Fruit fly (Drosophila melanogaster) whole organism, embryonic: Measurements from ENCODE around the gene PMP34.
A peak's percentile ranks its signal among the peaks of the same experiment; 100 is the strongest.

ENCODE experiments used
- ATbp ChIP-seq: fragments of 200-800 bp; sonication (Bioruptor generic); optimal IDR thresholded peaks from 2 replicates; lab custom pipeline; 2017; ENCODE audit warnings: missing biosample characterization, mild to moderate bottlenecking, missing genetic modification characterization, missing genetic modification reagents
- Asciz ChIP-seq: fragments of 200-800 bp; sonication (Bioruptor generic); optimal IDR thresholded peaks from 2 replicates; lab custom pipeline; 2017; ENCODE audit warnings: missing biosample characterization, mild to moderate bottlenecking, missing genetic modification characterization, missing genetic modification reagents
- CG11093 ChIP-seq: fragments of 200-800 bp; sonication (Bioruptor generic); IDR thresholded peaks from 3 replicates; pipeline ENCODE4 v1.3.6; 2022; ENCODE audit warnings: missing biosample characterization, missing genetic modification characterization
- CG12071 ChIP-seq: fragments of 200-800 bp; sonication (Bioruptor generic); optimal IDR thresholded peaks from 3 replicates; lab custom pipeline; 2018; ENCODE audit warnings: missing biosample characterization, mild to moderate bottlenecking, missing genetic modification characterization
- CG14710 ChIP-seq: fragments of 200-800 bp; sonication (Bioruptor generic); optimal IDR thresholded peaks from 3 replicates; lab custom pipeline; 2019; ENCODE audit warnings: missing biosample characterization, mild to moderate bottlenecking, missing genetic modification characterization, moderate library complexity
- CG1602 ChIP-seq: fragments of 200-800 bp; sonication (Bioruptor generic); optimal IDR thresholded peaks from 3 replicates; lab custom pipeline; 2016; ENCODE audit warnings: missing biosample characterization, missing genetic modification characterization
- CG16815 ChIP-seq: fragments of 200-800 bp; sonication (Bioruptor generic); optimal IDR thresholded peaks from 3 replicates; lab custom pipeline; 2017; ENCODE audit warnings: missing biosample characterization, mild to moderate bottlenecking, missing genetic modification characterization
- CG17568 ChIP-seq: fragments of 200-800 bp; sonication (Bioruptor generic); optimal IDR thresholded peaks from 2 replicates; lab custom pipeline; 2018; ENCODE audit warnings: missing biosample characterization, mild to moderate bottlenecking, missing genetic modification characterization, moderate library complexity
- CG17612 ChIP-seq: fragments of 200-800 bp; sonication (Bioruptor generic); IDR thresholded peaks from 2 replicates; pipeline ENCODE4 v1.3.6; 2022; ENCODE audit warnings: missing biosample characterization, missing genetic modification characterization
- CG2712 ChIP-seq: fragments of 200-800 bp; optimal IDR thresholded peaks from 3 replicates; lab custom pipeline; 2019; ENCODE audit warnings: missing biosample characterization, mild to moderate bottlenecking, missing genetic modification characterization, moderate library complexity
- CG31388 ChIP-seq: fragments of 200-800 bp; sonication (Bioruptor generic); optimal IDR thresholded peaks from 2 replicates; lab custom pipeline; 2016; ENCODE audit warnings: missing biosample characterization, missing genetic modification characterization
- CG32772 ChIP-seq: fragments of 200-800 bp; sonication (Bioruptor generic); IDR thresholded peaks from 2 replicates; pipeline ENCODE4 v1.3.6; 2022; ENCODE audit warnings: missing biosample characterization, missing genetic modification characterization
- CG34422 ChIP-seq: fragments of 200-800 bp; sonication (Bioruptor generic); IDR thresholded peaks from 3 replicates; pipeline ENCODE4 v1.3.6; 2022; ENCODE audit warnings: missing biosample characterization, missing genetic modification characterization
- CG4282 ChIP-seq: fragments of 200-800 bp; sonication (Bioruptor generic); optimal IDR thresholded peaks from 2 replicates; lab custom pipeline; 2016; ENCODE audit warnings: missing biosample characterization, missing genetic modification characterization
- CG4328 ChIP-seq: fragments of 200-800 bp; sonication (Bioruptor generic); optimal IDR thresholded peaks from 3 replicates; lab custom pipeline; 2017; ENCODE audit warnings: missing biosample characterization, missing genetic modification reagents, missing genetic modification characterization
- CG43689 ChIP-seq: fragments of 200-800 bp; sonication (Bioruptor generic); IDR thresholded peaks from 2 replicates; pipeline ENCODE4 v1.3.6; 2022; ENCODE audit warnings: missing biosample characterization, missing genetic modification characterization
- CG7839 ChIP-seq: fragments of 200-800 bp; sonication (Bioruptor generic); optimal IDR thresholded peaks from 3 replicates; lab custom pipeline; 2018; ENCODE audit warnings: missing biosample characterization, mild to moderate bottlenecking, missing genetic modification characterization, moderate library complexity
- CG7928 ChIP-seq: fragments of 200-800 bp; sonication (Bioruptor generic); optimal IDR thresholded peaks from 2 replicates; lab custom pipeline; 2017; ENCODE audit warnings: missing biosample characterization, mild to moderate bottlenecking, missing genetic modification characterization
- CG8388 ChIP-seq: fragments of 200-800 bp; sonication (Bioruptor generic); optimal IDR thresholded peaks from 2 replicates; lab custom pipeline; 2019; ENCODE audit warnings: missing biosample characterization, mild to moderate bottlenecking, missing genetic modification characterization, moderate library complexity
- Chrac-16 ChIP-seq: fragments of 200-800 bp; sonication (Bioruptor generic); optimal IDR thresholded peaks from 3 replicates; lab custom pipeline; 2016; ENCODE audit warnings: missing biosample characterization, missing genetic modification characterization
- CkIIα-i1 ChIP-seq: fragments of 200-800 bp; sonication (Bioruptor generic); IDR thresholded peaks from 2 replicates; pipeline ENCODE4 v1.3.6; 2022; ENCODE audit warnings: missing biosample characterization, missing genetic modification characterization
- Doc3 ChIP-seq: fragments of 200-800 bp; sonication (Bioruptor generic); IDR thresholded peaks from 3 replicates; pipeline ENCODE4 v1.3.6; 2022; ENCODE audit warnings: missing biosample characterization, missing genetic modification characterization; ENCODE audit not compliant: partially characterized antibody
- Dp ChIP-seq: fragments of 200-800 bp; sonication (Bioruptor generic); optimal IDR thresholded peaks from 2 replicates; lab custom pipeline; 2018; ENCODE audit warnings: missing biosample characterization, mild to moderate bottlenecking, missing genetic modification characterization, moderate library complexity
- Fer3 ChIP-seq: fragments of 200-800 bp; sonication (Bioruptor generic); optimal IDR thresholded peaks from 2 replicates; lab custom pipeline; 2018; ENCODE audit warnings: missing biosample characterization, mild to moderate bottlenecking, missing genetic modification characterization, moderate library complexity
- Hey ChIP-seq: fragments of 200-800 bp; sonication (Bioruptor generic); optimal IDR thresholded peaks from 3 replicates; lab custom pipeline; 2018; ENCODE audit warnings: missing biosample characterization, mild to moderate bottlenecking, missing genetic modification characterization
- Hr51 ChIP-seq, 2 experiments: fragments of 200-800 bp; sonication (Bioruptor generic); optimal IDR thresholded peaks; 2 replicates in 1 of 2; 3 replicates in 1 of 2; lab custom pipeline; 2016 to 2018; ENCODE audit warnings: missing biosample characterization in 2 of 2, missing genetic modification characterization in 2 of 2, mild to moderate bottlenecking in 1 of 2, moderate library complexity in 1 of 2
- Lpt ChIP-seq: fragments of >200 bp; optimal IDR thresholded peaks from 2 replicates; lab custom pipeline; 2018; ENCODE audit warnings: missing biosample characterization, missing genetic modification characterization
- Oli ChIP-seq: fragments of 200-800 bp; sonication (Bioruptor generic); optimal IDR thresholded peaks from 2 replicates; lab custom pipeline; 2018; ENCODE audit warnings: missing biosample characterization, mild to moderate bottlenecking, missing genetic modification characterization, moderate library complexity
- Six4 ChIP-seq: fragments of 200-800 bp; sonication (Bioruptor generic); optimal IDR thresholded peaks from 2 replicates; lab custom pipeline; 2016; ENCODE audit warnings: missing biosample characterization, missing genetic modification characterization
- Spps ChIP-seq: fragments of 200-800 bp; sonication (Bioruptor generic); optimal IDR thresholded peaks from 2 replicates; lab custom pipeline; 2018; ENCODE audit warnings: missing biosample characterization, mild to moderate bottlenecking, missing genetic modification characterization
- Ssrp ChIP-seq: fragments of 200-800 bp; sonication (Bioruptor generic); optimal IDR thresholded peaks from 2 replicates; lab custom pipeline; 2018; ENCODE audit warnings: missing biosample characterization, mild to moderate bottlenecking, missing genetic modification characterization, moderate library complexity
- Taf1 ChIP-seq: fragments of 200-800 bp; sonication (Bioruptor generic); IDR thresholded peaks from 2 replicates; pipeline ENCODE4 v1.3.6; 2022; ENCODE audit warnings: missing biosample characterization, missing genetic modification characterization
- bab2 ChIP-seq: fragments of 200-800 bp; sonication (Bioruptor generic); optimal IDR thresholded peaks from 2 replicates; lab custom pipeline; 2016; ENCODE audit warnings: missing biosample characterization, missing genetic modification characterization
- bowl ChIP-seq: fragments of 200-800 bp; sonication (Bioruptor generic); IDR thresholded peaks from 2 replicates; pipeline ENCODE4 v1.3.6; 2022; ENCODE audit warnings: missing biosample characterization, missing genetic modification characterization
- cg ChIP-seq: fragments of 200-800 bp; sonication (Bioruptor generic); optimal IDR thresholded peaks from 3 replicates; lab custom pipeline; 2019; ENCODE audit warnings: missing biosample characterization, mild to moderate bottlenecking, missing genetic modification characterization, moderate library complexity
- dmrt11E ChIP-seq: fragments of 200-800 bp; sonication (Bioruptor generic); optimal IDR thresholded peaks from 3 replicates; lab custom pipeline; 2018; ENCODE audit warnings: missing biosample characterization, mild to moderate bottlenecking, missing genetic modification characterization, moderate library complexity
- ems ChIP-seq: fragments of 200-800 bp; sonication (Bioruptor generic); optimal IDR thresholded peaks from 3 replicates; lab custom pipeline; 2016; ENCODE audit warnings: missing biosample characterization, missing genetic modification characterization
- ewg ChIP-seq: fragments of 200-800 bp; sonication (Bioruptor generic); optimal IDR thresholded peaks from 3 replicates; lab custom pipeline; 2017; ENCODE audit warnings: mild to moderate bottlenecking, missing biosample characterization, missing genetic modification reagents, missing genetic modification characterization
- gt ChIP-seq: fragments of 200-800 bp; sonication (Bioruptor generic); IDR thresholded peaks from 2 replicates; pipeline ENCODE4 v1.3.6; 2022; ENCODE audit warnings: missing biosample characterization, missing genetic modification characterization
- ind ChIP-seq: fragments of 200-800 bp; sonication (Bioruptor generic); optimal IDR thresholded peaks from 3 replicates; lab custom pipeline; 2016; ENCODE audit warnings: missing biosample characterization, missing genetic modification characterization
- insv ChIP-seq, 2 experiments: fragments of 200-800 bp; sonication (Bioruptor generic); optimal IDR thresholded peaks; 3 replicates each; lab custom pipeline; 2016 to 2018; ENCODE audit warnings: missing biosample characterization in 2 of 2, missing genetic modification characterization in 2 of 2
- ken ChIP-seq: fragments of 200-800 bp; sonication (Bioruptor generic); IDR thresholded peaks from 3 replicates; pipeline ENCODE4 v1.3.6; 2022; ENCODE audit warnings: missing biosample characterization, missing genetic modification characterization
- nau ChIP-seq: fragments of 200-800 bp; sonication (Bioruptor generic); optimal IDR thresholded peaks from 3 replicates; lab custom pipeline; 2017; ENCODE audit warnings: missing biosample characterization, mild to moderate bottlenecking, missing genetic modification characterization, missing genetic modification reagents
- nom ChIP-seq: fragments of 200-800 bp; sonication (Bioruptor generic); optimal IDR thresholded peaks from 2 replicates; lab custom pipeline; 2017; ENCODE audit warnings: missing biosample characterization, missing genetic modification characterization, mild to moderate bottlenecking, moderate library complexity, missing genetic modification reagents
- p53 ChIP-seq: fragments of 200-800 bp; sonication (Bioruptor generic); optimal IDR thresholded peaks from 2 replicates; lab custom pipeline; 2016; ENCODE audit warnings: missing biosample characterization, missing genetic modification characterization
- prd ChIP-seq, 3 experiments: fragments of >200 bp in 2 of 3; fragments of 200-800 bp in 1 of 3; sonication (Bioruptor generic) in 1 of 3; optimal IDR thresholded peaks in 2 of 3; IDR thresholded peaks in 1 of 3; 2 replicates in 2 of 3; 3 replicates in 1 of 3; pipeline versions ENCODE4 v1.3.6 to Lab custom; 2017 to 2022; ENCODE audit warnings: missing biosample characterization in 1 of 3, missing genetic modification characterization in 1 of 3
- sc ChIP-seq, 3 experiments: fragments of >200 bp in 2 of 3; fragments of 200-800 bp in 1 of 3; sonication (Bioruptor generic) in 1 of 3; optimal IDR thresholded peaks; 2 replicates in 2 of 3; 3 replicates in 1 of 3; lab custom pipeline; 2017; ENCODE audit warnings: mild to moderate bottlenecking in 1 of 3, missing biosample characterization in 1 of 3, missing genetic modification characterization in 1 of 3, missing genetic modification reagents in 1 of 3
- so ChIP-seq: fragments of 200-800 bp; sonication (Bioruptor generic); IDR thresholded peaks from 3 replicates; pipeline ENCODE4 v1.3.6; 2022; ENCODE audit warnings: missing biosample characterization, missing genetic modification characterization
- tup ChIP-seq: fragments of 200-800 bp; sonication (Bioruptor generic); optimal IDR thresholded peaks from 2 replicates; lab custom pipeline; 2016; ENCODE audit warnings: missing biosample characterization, mild to moderate bottlenecking, missing genetic modification characterization, moderate library complexity
- vvl ChIP-seq: fragments of 200-800 bp; sonication (Bioruptor generic); IDR thresholded peaks from 2 replicates; pipeline ENCODE4 v1.3.6; 2022; ENCODE audit warnings: missing biosample characterization, missing genetic modification characterization

Gene PMP34

DNA sequence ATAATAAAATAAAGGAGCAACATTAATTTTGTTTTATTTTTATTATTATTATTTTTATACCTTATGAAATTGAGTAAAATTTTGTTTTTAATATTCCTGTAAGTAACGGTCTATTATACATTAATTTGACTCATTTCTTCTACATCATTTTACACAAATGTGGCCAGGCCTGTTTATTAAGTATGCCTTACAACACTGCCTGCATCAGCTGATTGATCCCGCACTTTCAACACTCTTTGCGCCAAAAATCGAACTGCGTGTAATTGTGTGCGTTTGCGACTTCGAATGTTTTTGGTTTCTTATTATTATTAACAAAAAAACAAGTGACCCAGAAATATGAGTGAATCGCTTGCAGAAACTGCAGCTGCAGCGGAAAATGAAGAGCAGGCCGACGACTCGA lies 5.3 kb upstream of the PMP34 start, which contains the start of gene Claspin (continued):
- TF ChIP-seq Hey (tag; lab: Kevin White, UChicago) (no peak), Chrac-16 (GFP tag; lab: Kevin White, UChicago) (peak; percentile 44), CG8388 (GFP tag; lab: Kevin White, UChicago) (no peak), vvl (GFP tag; lab: Robert Waterston, UW) (peak; percentile 60), Six4 (GFP tag; lab: Kevin White, UChicago) (no peak), ATbp (GFP tag; lab: Kevin White, UChicago) (no peak), ken (GFP tag; lab: Robert Waterston, UW) (peak; percentile 41; the same call in 1 of the 3 replicates), CG4328 (GFP tag; lab: Kevin White, UChicago) (no peak), CG2712 (tag; lab: Kevin White, UChicago) (peak; percentile 45), p53 (GFP tag; lab: Kevin White, UChicago) (no peak), ewg (GFP tag; lab: Kevin White, UChicago) (no peak), bowl (GFP tag; lab: Robert Waterston, UW) (no peak), Doc3 (no peak), Oli (tag; lab: Kevin White, UChicago) (no peak), CG7839 (tag; lab: Kevin White, UChicago) (no peak), insv (GFP tag; optimal IDR thresholded peaks at IDR 0.05; lab: Kevin White, UChicago) (no peak), CG32772 (GFP tag; lab: Robert Waterston, UW) (no peak), Taf1 (GFP tag; lab: Robert Waterston, UW) (no peak), ems (GFP tag; lab: Kevin White, UChicago) (peak; percentile 49), sc (optimal IDR thresholded peaks at IDR 0.05; lab: Kevin White, UChicago) (no peak), sc (GFP tag; optimal IDR thresholded peaks at IDR 0.05; lab: Kevin White, UChicago) (no peak), CG17612 (GFP tag; lab: Robert Waterston, UW) (no peak), CG1602 (peak; percentile 27), CG34422 (GFP tag; lab: Robert Waterston, UW) (no peak), CG11093 (GFP tag; lab: Robert Waterston, UW) (no peak), dmrt11E (tag; lab: Kevin White, UChicago) (peak; percentile 10), nau (GFP tag; lab: Kevin White, UChicago) (no peak), tup (GFP tag; lab: Kevin White, UChicago) (peak; percentile 46), ind (peak; percentile 22), CG17568 (GFP tag; lab: Kevin White, UChicago) (no peak), gt (GFP tag; lab: Robert Waterston, UW) (no peak), nom (GFP tag; lab: Kevin White, UChicago) (no peak), CkIIα-i1 (no peak), cg (GFP tag; lab: Kevin White, UChicago) (peak; percentile 68), so (GFP tag; lab: Robert Waterston, UW) (no peak), CG7928 (GFP tag; lab: Kevin White, UChicago) (no peak), prd (optimal IDR thresholded peaks at IDR 0.05; lab: Kevin White, UChicago) (no peak), prd (GFP tag; IDR thresholded peaks at IDR 0.05; lab: Robert Waterston, UW) (no peak), CG31388 (GFP tag; lab: Kevin White, UChicago) (no peak), CG14710 (tag; lab: Kevin White, UChicago) (peak; percentile 35), Spps (tag; lab: Kevin White, UChicago) (no peak), bab2 (GFP tag; lab: Kevin White, UChicago) (no peak), Asciz (no peak), Fer3 (tag; lab: Kevin White, UChicago) (no peak), Hr51 (GFP tag; optimal IDR thresholded peaks at IDR 0.05; lab: Kevin White, UChicago) (peak in 1 of 2 experiments; percentile 29), Lpt (GFP tag; lab: Kevin White, UChicago) (no peak), CG16815 (GFP tag; lab: Kevin White, UChicago) (peak; percentile 33), CG43689 (GFP tag; lab: Robert Waterston, UW) (no peak), Ssrp (tag; lab: Kevin White, UChicago) (peak; percentile 15), CG12071 (GFP tag; lab: Kevin White, UChicago) (no peak), Dp (peak; percentile 99), CG4282 (GFP tag; lab: Kevin White, UChicago) (peak; percentile 50)
